Fruit fly (Drosophila melanogaster) whole organism, pupa: ENCODE data around the gene Crag.

Experiments
- CG12605 ChIP-seq: fragments of 200-800 bp; sonication (Bioruptor generic); IDR thresholded peaks from 2 replicates; pipeline ENCODE4 v1.3.6; 2022; ENCODE audit warnings: missing biosample characterization, missing genetic modification characterization
- CG13204 ChIP-seq: fragments of 200-800 bp; sonication (Bioruptor generic); optimal IDR thresholded peaks from 2 replicates; lab custom pipeline; 2018; ENCODE audit warnings: missing biosample characterization, mild to moderate bottlenecking, missing genetic modification characterization, moderate library complexity
- CG14655 ChIP-seq: fragments of 200-800 bp; sonication (Bioruptor generic); optimal IDR thresholded peaks from 3 replicates; lab custom pipeline; 2017; ENCODE audit warnings: mild to moderate bottlenecking, missing biosample characterization, missing genetic modification reagents, missing genetic modification characterization
- CG8159 ChIP-seq: fragments of 200-800 bp; sonication (Bioruptor generic); optimal IDR thresholded peaks from 3 replicates; lab custom pipeline; 2018; ENCODE audit warnings: missing biosample characterization, mild to moderate bottlenecking, missing genetic modification characterization, moderate library complexity
- CG8301 ChIP-seq: fragments of 200-800 bp; sonication (Bioruptor generic); optimal IDR thresholded peaks from 2 replicates; lab custom pipeline; 2018; ENCODE audit warnings: missing biosample characterization, mild to moderate bottlenecking, missing genetic modification characterization
- CG9948 ChIP-seq: fragments of 200-800 bp; sonication (Bioruptor generic); optimal IDR thresholded peaks from 2 replicates; lab custom pipeline; 2018; ENCODE audit warnings: missing biosample characterization, mild to moderate bottlenecking, missing genetic modification characterization, moderate library complexity
- Pif1A ChIP-seq: fragments of 200-800 bp; sonication (Bioruptor generic); optimal IDR thresholded peaks from 3 replicates; lab custom pipeline; 2016; ENCODE audit warnings: missing biosample characterization, missing genetic modification characterization
- Snoo ChIP-seq: fragments of 200-800 bp; sonication (Bioruptor generic); optimal IDR thresholded peaks from 3 replicates; lab custom pipeline; 2017; ENCODE audit warnings: missing biosample characterization, mild to moderate bottlenecking, missing genetic modification characterization, inconsistent platforms
- gl ChIP-seq: fragments of 200-800 bp; sonication (Bioruptor generic); optimal IDR thresholded peaks from 2 replicates; lab custom pipeline; 2018; ENCODE audit warnings: missing biosample characterization, mild to moderate bottlenecking, missing genetic modification characterization

DNA sequence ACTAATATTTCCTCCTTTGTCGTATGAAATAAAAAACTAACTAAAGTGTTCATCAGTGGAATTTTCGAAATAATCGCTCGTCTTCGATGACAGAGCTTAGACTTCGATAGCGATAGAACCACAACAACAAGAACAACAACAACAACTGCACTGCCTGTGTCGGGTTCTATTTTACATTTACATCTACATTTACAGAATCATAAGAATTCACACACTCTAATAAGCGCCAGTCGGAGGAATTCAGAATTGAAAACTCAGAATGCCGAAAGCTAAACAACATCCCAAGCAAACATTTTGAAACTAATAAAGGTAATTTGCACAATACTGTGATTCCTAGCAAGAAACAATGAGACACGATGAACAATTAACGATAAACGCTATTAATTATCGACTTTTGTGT is 37.5 kb upstream of the Crag start:
- TF ChIP-seq CG8301 (no peak), Pif1A (no peak), CG14655 (GFP tag; lab: Kevin White, UChicago) (no peak), CG12605 (GFP tag; lab: Robert Waterston, UW) (no peak), CG13204 (GFP tag; lab: Kevin White, UChicago) (no peak), Snoo (tag; lab: Kevin White, UChicago) (no peak), CG9948 (tag; lab: Kevin White, UChicago) (no peak), gl (tag; lab: Kevin White, UChicago) (no peak), CG8159 (tag; lab: Kevin White, UChicago) (no peak)
